Worm (Caenorhabditis elegans): ENCODE results near the gene F41E7.9.

ce11 chrX:10338761-10339160 lies 23.0 kb upstream of the F41E7.9 start:
- TF ChIP-seq cog-1 (tag; optimal IDR thresholded peaks at IDR 0.05) (no peak), T22C8.4 (GFP tag; IDR thresholded peaks at IDR 0.05) (no peak), tab-1 (GFP tag; IDR thresholded peaks at IDR 0.05) (no peak), ztf-29 (GFP tag; IDR thresholded peaks at IDR 0.05) (no peak), flt-1 (GFP tag; IDR thresholded peaks at IDR 0.05) (no peak)

Data from whole organism, midembryonic.